Worm (Caenorhabditis elegans) whole organism, L4 larva: ENCODE data around the gene fkh-5.

Source experiments
- F37D6.2 ChIP-seq: sonication (generic microtip); optimal IDR thresholded peaks from 2 replicates; lab custom pipeline; 2016; ENCODE audit warnings: mild to moderate bottlenecking, missing genetic modification characterization, missing compliant biosample characterization
- F44E2.7 ChIP-seq: fragments of 200-800 bp; sonication (Bioruptor generic); IDR thresholded peaks from 2 replicates; pipeline ENCODE4 v2.1.2; 2022; ENCODE audit warnings: missing genetic modification characterization, missing compliant biosample characterization
- Y105C5A.15 ChIP-seq: fragments of 200-800 bp; sonication (Bioruptor generic); IDR thresholded peaks from 2 replicates; pipeline ENCODE4 v1.3.6; 2022; ENCODE audit warnings: missing genetic modification characterization, missing compliant biosample characterization
- Y48G9A.11 ChIP-seq: fragments of 200-800 bp; sonication (Bioruptor generic); IDR thresholded peaks from 2 replicates; pipeline ENCODE4 v1.3.6; 2022; ENCODE audit warnings: missing genetic modification reagents, missing genetic modification characterization, missing compliant biosample characterization
- Y75B8A.6 ChIP-seq: fragments of 200-800 bp; sonication (Bioruptor generic); IDR thresholded peaks from 2 replicates; pipeline ENCODE4 v1.3.6; 2022; ENCODE audit warnings: missing genetic modification reagents, missing genetic modification characterization, missing compliant biosample characterization
- aha-1 ChIP-seq: fragments of 150-350 bp; peaks from one replicate; lab custom pipeline; 2014; ENCODE audit warnings: missing biosample characterization, missing genetic modification characterization
- arid-1 ChIP-seq: fragments of 200-800 bp; sonication (Bioruptor generic); conservative IDR thresholded peaks from 2 replicates; pipeline ENCODE4 v1.3.6; 2022; ENCODE audit warnings: missing genetic modification reagents, missing genetic modification characterization, missing compliant biosample characterization
- ceh-32 ChIP-seq: sonication (generic microtip); optimal IDR thresholded peaks from 2 replicates; lab custom pipeline; 2016; ENCODE audit warnings: mild to moderate bottlenecking, missing genetic modification characterization, missing compliant biosample characterization; ENCODE audit not compliant: poor library complexity
- cey-2 ChIP-seq: sonication (generic microtip); optimal IDR thresholded peaks from 3 replicates; lab custom pipeline; 2017; ENCODE audit warnings: missing genetic modification characterization, mild to moderate bottlenecking, missing compliant biosample characterization, antibody characterized with exemption, borderline replicate concordance; ENCODE audit not compliant: insufficient read depth
- daf-12 ChIP-seq: fragments of 150-350 bp; optimal IDR thresholded peaks from 2 replicates; lab custom pipeline; 2014; ENCODE audit warnings: missing biosample characterization, missing genetic modification reagents, missing genetic modification characterization
- dmd-6 ChIP-seq: fragments of 200-800 bp; sonication (Bioruptor generic); IDR thresholded peaks from 2 replicates; pipeline ENCODE4 v1.3.6; 2022; ENCODE audit warnings: missing genetic modification reagents, missing genetic modification characterization, missing compliant biosample characterization
- dmd-8 ChIP-seq: fragments of 200-800 bp; sonication (Bioruptor generic); IDR thresholded peaks from 2 replicates; pipeline ENCODE4 v1.3.6; 2022; ENCODE audit warnings: missing genetic modification characterization, missing compliant biosample characterization
- dve-1 ChIP-seq: sonication (generic microtip); optimal IDR thresholded peaks from 2 replicates; lab custom pipeline; 2017; ENCODE audit warnings: antibody characterized with exemption, mild to moderate bottlenecking, missing genetic modification characterization, missing compliant biosample characterization; ENCODE audit not compliant: insufficient read depth
- egl-27 ChIP-seq: sonication (generic microtip); optimal IDR thresholded peaks from 3 replicates; lab custom pipeline; 2017; ENCODE audit warnings: missing biosample characterization, missing genetic modification reagents, missing genetic modification characterization
- fkh-10 ChIP-seq: fragments of 150-350 bp; optimal IDR thresholded peaks from 2 replicates; lab custom pipeline; 2014; ENCODE audit warnings: missing biosample characterization, missing genetic modification reagents, missing genetic modification characterization
- fos-1 ChIP-seq: fragments of 150-350 bp; optimal IDR thresholded peaks from 2 replicates; lab custom pipeline; 2014; ENCODE audit warnings: missing biosample characterization, missing genetic modification characterization
- hif-1 ChIP-seq, 2 experiments: sonication (generic microtip); optimal IDR thresholded peaks; 2 replicates each; lab custom pipeline; 2016 to 2017; ENCODE audit warnings: missing compliant biosample characterization in 2 of 2, missing genetic modification characterization in 2 of 2, missing genetic modification reagents in 2 of 2, missing genotype in 2 of 2, mild to moderate bottlenecking in 1 of 2
- hmg-1.1 ChIP-seq: fragments of 200-800 bp; sonication (Bioruptor generic); IDR thresholded peaks from 2 replicates; pipeline ENCODE4 v1.3.6; 2022; ENCODE audit warnings: missing genetic modification reagents, missing genetic modification characterization, missing compliant biosample characterization
- lim-7 ChIP-seq: fragments of 200-800 bp; sonication (Bioruptor generic); IDR thresholded peaks from 2 replicates; pipeline ENCODE4 v1.3.6; 2022; ENCODE audit warnings: missing genetic modification characterization, missing compliant biosample characterization
- lin-1 ChIP-seq: fragments of 200-800 bp; sonication (Bioruptor generic); IDR thresholded peaks from 2 replicates; pipeline ENCODE4 v1.3.6; 2022; ENCODE audit warnings: missing genetic modification reagents, missing genetic modification characterization, missing compliant biosample characterization
- lin-29 ChIP-seq: fragments of 200-800 bp; sonication (Bioruptor generic); IDR thresholded peaks from 2 replicates; pipeline ENCODE4 v1.3.6; 2022; ENCODE audit warnings: missing genetic modification reagents, missing genetic modification characterization, missing compliant biosample characterization
- lin-39 ChIP-seq: fragments of 150-350 bp; optimal IDR thresholded peaks from 2 replicates; lab custom pipeline; 2014; ENCODE audit warnings: missing biosample characterization, missing genetic modification reagents, missing genetic modification characterization
- lir-3 ChIP-seq: sonication (generic microtip); optimal IDR thresholded peaks from 2 replicates; lab custom pipeline; 2016; ENCODE audit warnings: mild to moderate bottlenecking, missing genetic modification characterization, missing compliant biosample characterization
- mdl-1 ChIP-seq, 2 experiments: fragments of 150-350 bp in 1 of 2; sonication (generic microtip) in 1 of 2; optimal IDR thresholded peaks; 2 replicates each; lab custom pipeline; 2014 to 2017; ENCODE audit warnings: missing biosample characterization in 2 of 2, missing genetic modification characterization in 2 of 2
- mxl-2 ChIP-seq: fragments of 200-800 bp; sonication (Bioruptor generic); conservative IDR thresholded peaks from 2 replicates; pipeline ENCODE4 v1.3.6; 2022; ENCODE audit warnings: missing genetic modification reagents, missing genetic modification characterization, missing compliant biosample characterization
- mxl-3 ChIP-seq: fragments of 200-800 bp; sonication (Bioruptor generic); optimal IDR thresholded peaks from 2 replicates; lab custom pipeline; 2018; ENCODE audit warnings: mild to moderate bottlenecking, missing genetic modification characterization, missing compliant biosample characterization
- nhr-102 ChIP-seq: sonication (generic microtip); optimal IDR thresholded peaks from 2 replicates; lab custom pipeline; 2016; ENCODE audit warnings: mild to moderate bottlenecking, missing genetic modification characterization, moderate library complexity, missing compliant biosample characterization
- nhr-11 ChIP-seq: fragments of 150-350 bp; optimal IDR thresholded peaks from 2 replicates; lab custom pipeline; 2014; ENCODE audit warnings: missing biosample characterization, missing genetic modification characterization
- nhr-111 ChIP-seq: fragments of 200-800 bp; sonication (Bioruptor generic); optimal IDR thresholded peaks from 2 replicates; lab custom pipeline; 2018; ENCODE audit warnings: mild to moderate bottlenecking, missing genetic modification characterization, missing compliant biosample characterization
- nhr-237 ChIP-seq: sonication (generic microtip); optimal IDR thresholded peaks from 2 replicates; lab custom pipeline; 2017; ENCODE audit warnings: missing biosample characterization, missing genetic modification characterization
- nhr-25 ChIP-seq: sonication (generic microtip); optimal IDR thresholded peaks from 2 replicates; lab custom pipeline; 2017; ENCODE audit warnings: missing genetic modification characterization, mild to moderate bottlenecking, missing compliant biosample characterization, antibody characterized with exemption, moderate library complexity, borderline replicate concordance; ENCODE audit not compliant: insufficient read depth
- nhr-6 ChIP-seq: fragments of 150-350 bp; optimal IDR thresholded peaks from 2 replicates; lab custom pipeline; 2014; ENCODE audit warnings: missing biosample characterization, missing genetic modification characterization
- nhr-76 ChIP-seq: fragments of 150-350 bp; optimal IDR thresholded peaks from 2 replicates; lab custom pipeline; 2014; ENCODE audit warnings: missing biosample characterization, missing genetic modification characterization
- pha-4 ChIP-seq, 2 experiments: fragments of 150-350 bp in 1 of 2; fragments of 200-800 bp in 1 of 2; sonication (Bioruptor generic) in 1 of 2; IDR thresholded peaks in 1 of 2; optimal IDR thresholded peaks in 1 of 2; 2 replicates each; pipeline versions ENCODE4 v1.3.6 to Lab custom; 2014 to 2022; ENCODE audit warnings: missing genetic modification characterization in 2 of 2, missing genetic modification reagents in 2 of 2, missing biosample characterization in 1 of 2, missing compliant biosample characterization in 1 of 2
- sdz-12 ChIP-seq: fragments of 200-800 bp; sonication (Bioruptor generic); optimal IDR thresholded peaks from 2 replicates; lab custom pipeline; 2018; ENCODE audit warnings: mild to moderate bottlenecking, missing genetic modification characterization, missing compliant biosample characterization
- spr-3 ChIP-seq: fragments of 200-800 bp; sonication (Bioruptor generic); optimal IDR thresholded peaks from 2 replicates; lab custom pipeline; 2018; ENCODE audit warnings: mild to moderate bottlenecking, missing genetic modification characterization, missing compliant biosample characterization
- unc-130 ChIP-seq: sonication (generic microtip); optimal IDR thresholded peaks from 2 replicates; lab custom pipeline; 2016; ENCODE audit warnings: missing genetic modification reagents, missing genetic modification characterization, missing compliant biosample characterization
- unc-39 ChIP-seq: sonication (generic microtip); optimal IDR thresholded peaks from 2 replicates; lab custom pipeline; 2017; ENCODE audit warnings: missing biosample characterization, missing genetic modification characterization
- zag-1 ChIP-seq: fragments of 150-350 bp; optimal IDR thresholded peaks from 2 replicates; lab custom pipeline; 2014; ENCODE audit warnings: missing biosample characterization, missing genetic modification characterization
- zfp-2 ChIP-seq: sonication (generic microtip); optimal IDR thresholded peaks from 2 replicates; lab custom pipeline; 2016; ENCODE audit warnings: mild to moderate bottlenecking, missing genetic modification characterization, missing compliant biosample characterization

Gene fkh-5

ce11 chrIII:4863127-4863526, 18.7 kb downstream of the fkh-5 start, which contains the start of gene coq-8:
TSS of gene coq-8 (plus strand) at chrIII:4863427.
- TF ChIP-seq fkh-10 (GFP tag; lab: Kevin White, UChicago) (no peak), zfp-2 (no peak), fos-1 (tag; lab: Kevin White, UChicago) (no peak), dve-1 (tag; lab: Kevin White, UChicago) (no peak), lir-3 (no peak), Y75B8A.6 (GFP tag; lab: Robert Waterston, UW) (no peak), Y48G9A.11 (GFP tag; lab: Robert Waterston, UW) (no peak), nhr-102 (no peak), nhr-111 (GFP tag; lab: Kevin White, UChicago) (no peak), zag-1 (no peak), nhr-6 (tag; lab: Kevin White, UChicago) (no peak), mxl-2 (GFP tag; lab: Robert Waterston, UW) (no peak), nhr-25 (tag; lab: Kevin White, UChicago) (no peak), mdl-1 (tag; optimal IDR thresholded peaks at IDR 0.05; lab: Kevin White, UChicago) (no peak), nhr-237 (tag; lab: Kevin White, UChicago) (no peak), egl-27 (no peak), cey-2 (tag; lab: Kevin White, UChicago) (no peak), ceh-32 (tag; lab: Kevin White, UChicago) (no peak)

ce11 chrIII:4866762-4867161, 22.3 kb downstream of the fkh-5 start, which contains the start of gene C35D10.17:
TSS of gene C35D10.17 (plus strand) at chrIII:4867062.
- TF ChIP-seq arid-1 (GFP tag; lab: Robert Waterston, UW) (no peak), sdz-12 (GFP tag; lab: Kevin White, UChicago) (no peak), nhr-76 (tag; lab: Kevin White, UChicago) (no peak), mxl-2 (GFP tag; lab: Robert Waterston, UW) (no peak), pha-4 (GFP tag; IDR thresholded peaks at IDR 0.05; lab: Robert Waterston, UW) (no peak), pha-4 (tag; optimal IDR thresholded peaks at IDR 0.05; lab: Kevin White, UChicago) (no peak), aha-1 (tag; lab: Kevin White, UChicago) (no peak), unc-130 (no peak), hmg-1.1 (GFP tag; lab: Robert Waterston, UW) (no peak), F37D6.2 (tag; lab: Kevin White, UChicago) (no peak), unc-39 (tag; lab: Kevin White, UChicago) (no peak), hif-1 (tag; optimal IDR thresholded peaks at IDR 0.05; lab: Kevin White, UChicago) (no peak), dmd-6 (GFP tag; lab: Robert Waterston, UW) (no peak), nhr-11 (tag; lab: Kevin White, UChicago) (no peak), mxl-3 (no peak), dve-1 (tag; lab: Kevin White, UChicago) (no peak), zfp-2 (no peak)

- TF ChIP-seq spr-3 (GFP tag; lab: Kevin White, UChicago): no peak
- TF ChIP-seq lim-7 (GFP tag; lab: Robert Waterston, UW): no peak
- no peak for TF ChIP-seq fkh-10 (GFP tag; lab: Kevin White, UChicago)
- TF ChIP-seq lin-29 (GFP tag; lab: Robert Waterston, UW): no peak
- TF ChIP-seq dmd-8: no peak
- no peak for TF ChIP-seq dve-1 (tag; lab: Kevin White, UChicago)
- TF ChIP-seq lir-3: no peak
- TF ChIP-seq F44E2.7 (GFP tag; lab: Robert Waterston, UW): no peak
- TF ChIP-seq lin-1: no peak
- no peak for TF ChIP-seq daf-12 (tag; lab: Kevin White, UChicago)
- TF ChIP-seq lin-39 (tag; lab: Kevin White, UChicago): no peak
- no peak for TF ChIP-seq Y105C5A.15 (GFP tag; lab: Robert Waterston, UW)
- TF ChIP-seq fos-1 (tag; lab: Kevin White, UChicago): no peak
These were observed 24.2 kb downstream of the fkh-5 start, which contains the start of the genes msd-4 and C35D10.3 for ce11 chrIII:4868643-4869042. TSS of gene msd-4 (minus strand) at chrIII:4868743. TSS of gene C35D10.3 (plus strand) at chrIII:4868921.
